Fruit fly (Drosophila melanogaster) S2 (cell line): ENCODE data around the gene p.

Experiments
- CG8478 ChIP-seq: fragments of >200 bp; optimal IDR thresholded peaks from 2 replicates; lab custom pipeline; 2018
- CTCF ChIP-seq, 2 experiments: fragments of >200 bp; optimal IDR thresholded peaks; 2 replicates each; lab custom pipeline; 2018

DNA sequence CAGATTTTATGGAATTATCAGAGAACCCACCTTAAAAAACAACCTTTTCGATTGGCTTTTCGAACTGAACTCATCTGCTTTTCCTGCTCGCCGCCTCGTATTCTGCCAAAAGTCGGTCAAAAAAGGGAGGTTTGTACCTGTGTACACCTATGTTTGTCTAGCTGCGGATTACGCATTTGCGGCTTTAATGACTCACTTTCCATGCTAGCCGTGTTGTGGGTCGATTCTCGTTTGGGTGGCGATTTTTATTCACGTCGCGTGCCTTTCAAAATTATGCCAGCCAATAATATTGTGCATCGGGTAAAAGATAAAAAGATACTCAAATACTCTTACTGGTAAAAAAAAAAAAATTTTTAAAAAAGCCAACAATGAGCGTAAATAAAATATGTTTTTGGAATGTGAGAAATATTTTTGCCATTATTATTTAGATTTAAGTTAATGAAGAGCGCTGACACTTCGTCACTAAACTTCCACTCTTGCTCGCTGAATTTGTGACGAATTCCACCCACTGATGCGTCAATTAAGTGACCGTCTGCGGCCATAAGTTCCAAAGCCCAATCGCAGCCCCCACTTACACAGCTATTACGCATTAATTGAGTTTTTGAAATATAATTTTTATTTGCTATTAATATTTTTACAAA lies 24.8 kb downstream of the p start, which contains the start of gene Cyp313b1:
- TF ChIP-seq CTCF (optimal IDR thresholded peaks at IDR 0.05; lab: Kevin White, UChicago): no peak
- no peak for TF ChIP-seq CG8478 (lab: Kevin White, UChicago)
